Fruit fly (Drosophila melanogaster): ENCODE results near the gene alpha-Est10.

Gene alpha-Est10

DNA sequence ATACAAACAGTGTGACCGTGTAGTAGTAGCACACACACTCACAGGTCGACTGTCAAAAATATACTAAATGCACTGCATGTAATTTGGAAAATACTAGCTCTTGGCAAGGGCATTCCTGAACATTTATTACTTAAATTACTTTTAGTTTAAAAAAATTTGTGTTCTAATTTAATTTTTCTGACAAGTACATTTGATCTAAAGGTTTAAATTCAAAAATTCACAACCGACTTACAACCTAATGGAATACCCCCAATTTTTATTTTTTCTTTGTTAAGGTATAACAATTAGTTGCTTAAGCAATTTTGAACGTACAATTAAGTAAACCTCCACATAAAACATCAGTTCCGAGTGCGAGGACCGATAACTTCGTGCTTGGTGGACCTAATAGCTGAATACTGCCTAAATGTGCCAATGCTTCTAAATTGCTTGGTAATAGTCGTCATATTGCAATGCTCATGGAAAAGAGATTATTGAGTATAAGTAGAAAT lies 19.8 kb downstream of the alpha-Est10 start, which contains the start of gene CG1142 (continued):
- TF ChIP-seq CG3995 (GFP tag; optimal IDR thresholded peaks at IDR 0.05), result peak; percentile 83
- TF ChIP-seq CG7372 (GFP tag; IDR thresholded peaks at IDR 0.05), result peak; percentile 98
- peak; percentile 96 for TF ChIP-seq slou (GFP tag; optimal IDR thresholded peaks at IDR 0.05)
- peak; percentile 99 for TF ChIP-seq CG4424 (GFP tag; optimal IDR thresholded peaks at IDR 0.05)
- peak; percentile 99 for TF ChIP-seq CG10147 (GFP tag; optimal IDR thresholded peaks at IDR 0.05)
- peak; percentile 98 for TF ChIP-seq CG4820 (GFP tag; optimal IDR thresholded peaks at IDR 0.05)
- TF ChIP-seq CG14667 (GFP tag; IDR thresholded peaks at IDR 0.05), result peak; percentile 96
- TF ChIP-seq CG11560 (tag; IDR thresholded peaks at IDR 0.05), result peak; percentile 87
- TF ChIP-seq H2.0 (GFP tag; IDR thresholded peaks at IDR 0.05), result peak; percentile 99
- peak in 1 of 2 experiments; percentile 99 for TF ChIP-seq bsh (GFP tag; optimal IDR thresholded peaks at IDR 0.05)
- TF ChIP-seq ind (GFP tag; optimal IDR thresholded peaks at IDR 0.05), result peak; percentile 97
- TF ChIP-seq CG15011 (GFP tag; optimal IDR thresholded peaks at IDR 0.05), result peak; percentile 98
- TF ChIP-seq CG10267 (tag; optimal IDR thresholded peaks at IDR 0.05), result peak; percentile 97
- peak; percentile 94 to 98 for TF ChIP-seq dpn (GFP tag; optimal IDR thresholded peaks at IDR 0.05)
- TF ChIP-seq Dfd (GFP tag; optimal IDR thresholded peaks at IDR 0.05), result peak in 1 of 2 experiments; percentile 62
- peak; percentile 96 for TF ChIP-seq CG12155 (GFP tag; optimal IDR thresholded peaks at IDR 0.05)
- no peak for TF ChIP-seq CG7963 (GFP tag; IDR thresholded peaks at IDR 0.05; ENCODE audit: partially characterized antibody)
- TF ChIP-seq MESR4 (GFP tag; optimal IDR thresholded peaks at IDR 0.05), result peak; percentile 60
- TF ChIP-seq Xbp1 (GFP tag; optimal IDR thresholded peaks at IDR 0.05), result peak; percentile 98
- TF ChIP-seq CG12104 (GFP tag; optimal IDR thresholded peaks at IDR 0.05), result peak; percentile 99
- TF ChIP-seq CG17186 (GFP tag; optimal IDR thresholded peaks at IDR 0.05), result peak; percentile 88
- TF ChIP-seq CG11247 (GFP tag; IDR thresholded peaks at IDR 0.05), result peak; percentile 98
- peak; percentile 98 for TF ChIP-seq Meics (GFP tag; optimal IDR thresholded peaks at IDR 0.05)
- peak; percentile 98 for TF ChIP-seq CG10959 (GFP tag; IDR thresholded peaks at IDR 0.05)
- peak in 1 of 2 experiments; percentile 86 for TF ChIP-seq tll (GFP tag; optimal IDR thresholded peaks at IDR 0.05)
- no peak for TF ChIP-seq h (optimal IDR thresholded peaks at IDR 0.05)
- no peak for TF ChIP-seq knrl (GFP tag; IDR thresholded peaks at IDR 0.05; ENCODE audit: partially characterized antibody)
- TF ChIP-seq CG4730 (GFP tag; IDR thresholded peaks at IDR 0.05), result peak; percentile 97
- TF ChIP-seq zfh2 (GFP tag; optimal IDR thresholded peaks at IDR 0.05), result peak; percentile 91
- TF ChIP-seq pan (optimal IDR thresholded peaks at IDR 0.05), result no peak
- TF ChIP-seq pan (GFP tag; optimal IDR thresholded peaks at IDR 0.05 in 1 of 2, IDR thresholded peaks at IDR 0.05 in 1 of 2), result peak in 1 of 2 experiments; percentile 99
- peak; percentile 98 for TF ChIP-seq CG10366 (GFP tag; IDR thresholded peaks at IDR 0.05)
- peak; percentile 92 for TF ChIP-seq tup (GFP tag; optimal IDR thresholded peaks at IDR 0.05)
- TF ChIP-seq org-1 (GFP tag; optimal IDR thresholded peaks at IDR 0.05), result peak; percentile 96
- TF ChIP-seq bbx (GFP tag; IDR thresholded peaks at IDR 0.05; ENCODE audit: partially characterized antibody), result no peak
- peak; percentile 98 for TF ChIP-seq wek (GFP tag; optimal IDR thresholded peaks at IDR 0.05)
- peak; percentile 97 for TF ChIP-seq lilli (GFP tag; optimal IDR thresholded peaks at IDR 0.05)
- peak; percentile 99 for TF ChIP-seq Oli (tag; optimal IDR thresholded peaks at IDR 0.05)
- TF ChIP-seq Fer3 (tag; optimal IDR thresholded peaks at IDR 0.05), result peak; percentile 99
- TF ChIP-seq amos (GFP tag; IDR thresholded peaks at IDR 0.05; ENCODE audit: partially characterized antibody), result peak; percentile 14; the same call in 1 of the 2 replicates
- peak; percentile 89 for TF ChIP-seq CG10321 (GFP tag; IDR thresholded peaks at IDR 0.05)
- TF ChIP-seq CG8089 (GFP tag; optimal IDR thresholded peaks at IDR 0.05), result peak; percentile 97
- peak; percentile 50 for TF ChIP-seq BEAF-32 (GFP tag; optimal IDR thresholded peaks at IDR 0.05)
- TF ChIP-seq HLHmδ (GFP tag; optimal IDR thresholded peaks at IDR 0.05), result peak; percentile 31
